Fruit fly (Drosophila melanogaster): ENCODE measurements around the gene Adgf-A.

The Adgf-A gene

DNA sequence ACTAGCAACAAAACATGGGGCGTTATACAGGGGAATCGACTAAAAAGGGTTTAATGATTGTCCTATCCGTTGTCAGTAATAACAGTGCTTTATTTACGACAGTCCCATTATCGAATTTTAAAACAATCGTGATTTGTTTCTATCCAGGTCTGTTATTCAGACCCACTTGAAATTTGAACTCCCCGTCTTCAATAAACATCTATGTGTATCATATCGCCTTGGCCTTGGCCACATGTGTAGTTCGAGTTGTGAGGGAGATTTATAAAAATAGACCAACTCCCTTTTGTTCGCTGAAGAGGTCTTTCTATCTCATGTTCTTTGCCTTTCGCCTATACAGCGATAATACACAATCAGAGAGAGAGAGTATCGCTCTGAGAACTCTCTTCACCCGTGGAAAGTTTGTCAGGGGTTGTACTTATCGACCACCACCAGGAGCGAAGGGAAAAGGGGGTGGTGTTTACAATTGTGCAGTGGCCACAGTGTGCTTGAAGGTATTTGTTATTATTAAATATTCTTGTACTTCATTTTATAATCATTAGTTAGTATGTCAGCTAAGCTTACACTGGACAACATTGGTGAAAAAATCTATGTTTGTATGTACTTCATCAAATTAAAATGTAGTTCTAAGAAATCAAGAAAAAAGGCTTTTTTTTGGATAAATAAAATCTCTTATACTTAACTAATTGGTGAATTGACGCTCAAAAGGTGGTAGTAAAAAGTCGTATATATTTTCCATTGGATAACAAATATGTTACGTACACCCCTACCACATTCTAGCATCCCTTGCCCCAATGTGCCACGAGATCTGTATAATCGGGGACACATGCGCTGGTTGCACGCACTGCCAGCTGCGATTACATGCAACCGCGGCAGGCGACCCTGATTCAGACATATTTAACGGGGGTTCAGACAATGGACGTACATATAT is 6.5 kb downstream of the Adgf-A start (continued):
- TF ChIP-seq CG7357 (GFP tag; IDR thresholded peaks at IDR 0.05) = peak; percentile 59; the same call in 1 of the 3 replicates
- TF ChIP-seq ATbp (GFP tag; optimal IDR thresholded peaks at IDR 0.05) = peak; percentile 62
- peak; percentile 38; the same call in 1 of the 2 replicates for TF ChIP-seq ssp (GFP tag; IDR thresholded peaks at IDR 0.05)
- peak; percentile 51 for TF ChIP-seq Hmr (GFP tag; optimal IDR thresholded peaks at IDR 0.05)
- TF ChIP-seq CG7271 (tag; optimal IDR thresholded peaks at IDR 0.05) = no peak
- TF ChIP-seq CG8765 (GFP tag; IDR thresholded peaks at IDR 0.05) = no peak; the same call in 1 of the 2 replicates
- peak; percentile 4 for TF ChIP-seq cwo (GFP tag; optimal IDR thresholded peaks at IDR 0.05)
- peak; percentile 88 for TF ChIP-seq CG12391 (tag; optimal IDR thresholded peaks at IDR 0.05)
- TF ChIP-seq Ets65A (GFP tag) = peak; percentile 75
- TF ChIP-seq CG8944 (GFP tag; optimal IDR thresholded peaks at IDR 0.05) = peak; percentile 54
- TF ChIP-seq bcd (GFP tag; optimal IDR thresholded peaks at IDR 0.05) = peak; percentile 71
- no peak for TF ChIP-seq Dref (GFP tag; IDR thresholded peaks at IDR 0.05)
- peak in 1 of 3 experiments; percentile 96 for TF ChIP-seq lola (GFP tag; optimal IDR thresholded peaks at IDR 0.05)
- no peak for TF ChIP-seq CG13287 (GFP tag; IDR thresholded peaks at IDR 0.05; ENCODE audit: partially characterized antibody)
- TF ChIP-seq en (GFP tag; optimal IDR thresholded peaks at IDR 0.05) = peak; percentile 6
- TF ChIP-seq CG11560 (tag; IDR thresholded peaks at IDR 0.05) = no peak
- TF ChIP-seq CG32532 (GFP tag; IDR thresholded peaks at IDR 0.05) = no peak
- TF ChIP-seq jing (GFP tag; optimal IDR thresholded peaks at IDR 0.05) = peak; percentile 67
- peak; percentile 62 for TF ChIP-seq CG15011 (GFP tag; optimal IDR thresholded peaks at IDR 0.05)
- no peak for TF ChIP-seq klu (GFP tag; IDR thresholded peaks at IDR 0.05)
- peak; percentile 98 for TF ChIP-seq sens (GFP tag)
- TF ChIP-seq CG31365 (tag; optimal IDR thresholded peaks at IDR 0.05) = no peak
- TF ChIP-seq CG2120 (GFP tag; optimal IDR thresholded peaks at IDR 0.05) = peak; percentile 30
- peak; percentile 22 to 76 for TF ChIP-seq Hr51 (GFP tag; optimal IDR thresholded peaks at IDR 0.05)
- TF ChIP-seq gcm (GFP tag; optimal IDR thresholded peaks at IDR 0.05) = peak; percentile 87
- TF ChIP-seq Gug (GFP tag; IDR thresholded peaks at IDR 0.05) = peak; percentile 67; the same call in 3 of the 4 replicates
- TF ChIP-seq Side (GFP tag; optimal IDR thresholded peaks at IDR 0.05) = peak; percentile 52
- TF ChIP-seq ttk (GFP tag; IDR thresholded peaks at IDR 0.05) = peak; percentile 47; the same call in 1 of the 2 replicates
- no peak for TF ChIP-seq BEAF-32 (GFP tag; optimal IDR thresholded peaks at IDR 0.05)
- TF ChIP-seq z (GFP tag; IDR thresholded peaks at IDR 0.05) = no peak
- TF ChIP-seq B-H2 (GFP tag; optimal IDR thresholded peaks at IDR 0.05) = no peak
- peak; percentile 42; the same call in 1 of the 2 replicates for TF ChIP-seq CG14441 (GFP tag; IDR thresholded peaks at IDR 0.05)
- peak; percentile 42 for TF ChIP-seq CG15269 (tag; optimal IDR thresholded peaks at IDR 0.05)
- TF ChIP-seq CG8924 (tag; optimal IDR thresholded peaks at IDR 0.05) = peak; percentile 89
- TF ChIP-seq hb (GFP tag; IDR thresholded peaks at IDR 0.05; ENCODE audit: partially characterized antibody) = no peak
- peak; percentile 35 for TF ChIP-seq CG12942 (GFP tag; optimal IDR thresholded peaks at IDR 0.05)
- no peak for TF ChIP-seq CG2889 (GFP tag; IDR thresholded peaks at IDR 0.05)
- TF ChIP-seq CG1024 (GFP tag; IDR thresholded peaks at IDR 0.05) = peak; percentile 45; the same call in 1 of the 2 replicates
- peak; percentile 88 for TF ChIP-seq CoRest (tag; optimal IDR thresholded peaks at IDR 0.05)
- peak; percentile 77 for TF ChIP-seq CG30431 (GFP tag; optimal IDR thresholded peaks at IDR 0.05)
- TF ChIP-seq CG18599 (GFP tag; optimal IDR thresholded peaks at IDR 0.05) = peak; percentile 57
- TF ChIP-seq CG1603 (tag; optimal IDR thresholded peaks at IDR 0.05) = peak; percentile 46
- TF ChIP-seq chn (GFP tag; optimal IDR thresholded peaks at IDR 0.05) = peak; percentile 78
- peak; percentile 95 for TF ChIP-seq CG31441 (GFP tag; IDR thresholded peaks at IDR 0.05)
- TF ChIP-seq pan (optimal IDR thresholded peaks at IDR 0.05) = no peak
- TF ChIP-seq pan (GFP tag; optimal IDR thresholded peaks at IDR 0.05 in 1 of 2, IDR thresholded peaks at IDR 0.05 in 1 of 2) = peak in 1 of 2 experiments; percentile 37
- TF ChIP-seq stc (GFP tag; IDR thresholded peaks at IDR 0.05) = peak; percentile 54; the same call in 1 of the 2 replicates
- TF ChIP-seq aop (GFP tag; IDR thresholded peaks at IDR 0.05) = no peak

Measured in whole organism, embryonic.